Worm (Caenorhabditis elegans) whole organism, mixed stage, embryonic: ENCODE measurements around the gene tmem-120.

Experiments used
- ces-1 ChIP-seq: fragments of 150-350 bp; optimal IDR thresholded peaks from 2 replicates; lab custom pipeline; 2014; ENCODE audit warnings: missing biosample characterization, missing genetic modification reagents, missing genetic modification characterization
- elt-3 ChIP-seq: fragments of 150-350 bp; optimal IDR thresholded peaks from 2 replicates; lab custom pipeline; 2014; ENCODE audit warnings: missing biosample characterization, missing genetic modification characterization
- lin-13 ChIP-seq: fragments of 150-350 bp; optimal IDR thresholded peaks from 2 replicates; lab custom pipeline; 2014; ENCODE audit warnings: missing biosample characterization, missing genetic modification characterization
- nhr-237 ChIP-seq: fragments of 150-350 bp; optimal IDR thresholded peaks from 2 replicates; lab custom pipeline; 2014; ENCODE audit warnings: missing biosample characterization, missing genetic modification characterization
- nhr-28 ChIP-seq: fragments of 150-350 bp; optimal IDR thresholded peaks from 2 replicates; lab custom pipeline; 2014; ENCODE audit warnings: missing biosample characterization, missing genetic modification characterization
- nhr-76 ChIP-seq: sonication (generic microtip); optimal IDR thresholded peaks from 2 replicates; lab custom pipeline; 2017; ENCODE audit warnings: missing biosample characterization, missing genetic modification characterization
- unc-62 ChIP-seq: fragments of 150-350 bp; optimal IDR thresholded peaks from 2 replicates; lab custom pipeline; 2014; ENCODE audit warnings: missing biosample characterization, missing genetic modification reagents, missing genetic modification characterization
- ztf-11 ChIP-seq: fragments of 150-350 bp; optimal IDR thresholded peaks from 2 replicates; lab custom pipeline; 2014; ENCODE audit warnings: missing biosample characterization, missing genetic modification characterization

ce11 chrIII:1558441-1559159, 40.8 kb upstream of the tmem-120 start, which contains the start of the genes eelo-1 and Y67D2.2:
- TF ChIP-seq lin-13 (tag; lab: Kevin White, UChicago) (peak; percentile 33), nhr-237 (tag; lab: Kevin White, UChicago) (no peak), ces-1 (GFP tag; lab: Kevin White, UChicago) (peak; percentile 61), ztf-11 (tag; lab: Kevin White, UChicago) (no peak), nhr-28 (tag; lab: Kevin White, UChicago) (no peak), unc-62 (GFP tag; lab: Kevin White, UChicago) (no peak), nhr-76 (tag; lab: Kevin White, UChicago) (no peak), elt-3 (tag; lab: Kevin White, UChicago) (no peak)
